Fruit fly (Drosophila melanogaster): ENCODE results near the gene Jwa.

The Jwa gene

dm6 chr2L:18705617-18706046, at the start of gene Jwa:
Gene Jwa (minus strand): TSS chr2L:18705703.
- TF ChIP-seq CG2199 (GFP tag; IDR thresholded peaks at IDR 0.05): no peak
- no peak for TF ChIP-seq wek (GFP tag; optimal IDR thresholded peaks at IDR 0.05)
- peak; percentile 97 for TF ChIP-seq bbx (GFP tag; IDR thresholded peaks at IDR 0.05; ENCODE audit: partially characterized antibody)
- TF ChIP-seq CG3407 (GFP tag; optimal IDR thresholded peaks at IDR 0.05): peak; percentile 89
- TF ChIP-seq Lpt (GFP tag; optimal IDR thresholded peaks at IDR 0.05): no peak
- TF ChIP-seq CG2712 (tag; optimal IDR thresholded peaks at IDR 0.05): peak; percentile 88
- TF ChIP-seq bcd (GFP tag; optimal IDR thresholded peaks at IDR 0.05): peak; percentile 78
- peak; percentile 88 for TF ChIP-seq CG10979 (tag; optimal IDR thresholded peaks at IDR 0.05)
- peak; percentile 84 for TF ChIP-seq dmrt99B (tag; optimal IDR thresholded peaks at IDR 0.05)
- peak; percentile 88 for TF ChIP-seq dysf (GFP tag; IDR thresholded peaks at IDR 0.05)
- peak; percentile 81 for TF ChIP-seq CG15269 (tag; optimal IDR thresholded peaks at IDR 0.05)
- TF ChIP-seq phol (tag; optimal IDR thresholded peaks at IDR 0.05): peak; percentile 87
- peak; percentile 98 for TF ChIP-seq Bgb (GFP tag; IDR thresholded peaks at IDR 0.05; ENCODE audit: partially characterized antibody)
- TF ChIP-seq Hmx (GFP tag; optimal IDR thresholded peaks at IDR 0.05): peak; percentile 81
- peak; percentile 41; the same call in 1 of the 2 replicates for TF ChIP-seq GATAe (GFP tag; conservative IDR thresholded peaks at IDR 0.05)
- TF ChIP-seq tap (tag; optimal IDR thresholded peaks at IDR 0.05): peak; percentile 39
- TF ChIP-seq fd3F (GFP tag; optimal IDR thresholded peaks at IDR 0.05): peak; percentile 77
- TF ChIP-seq schlank (tag; optimal IDR thresholded peaks at IDR 0.05): peak; percentile 72
- peak; percentile 81 for TF ChIP-seq CG2116 (GFP tag; optimal IDR thresholded peaks at IDR 0.05)
- TF ChIP-seq Dip2 (GFP tag; IDR thresholded peaks at IDR 0.05): 0 out of 2 replicates have a peak, but pooled peaks have one; percentile 16
- peak; percentile 88 for TF ChIP-seq gro (GFP tag; optimal IDR thresholded peaks at IDR 0.05)
- TF ChIP-seq eyg (GFP tag; optimal IDR thresholded peaks at IDR 0.05): peak; percentile 73
- TF ChIP-seq chn (GFP tag; optimal IDR thresholded peaks at IDR 0.05): peak; percentile 95
- peak; percentile 63 for TF ChIP-seq aop (GFP tag; IDR thresholded peaks at IDR 0.05)
- peak; percentile 43 for TF ChIP-seq CG5180 (GFP tag; optimal IDR thresholded peaks at IDR 0.05)
- peak; percentile 87 for TF ChIP-seq CG13624 (GFP tag; optimal IDR thresholded peaks at IDR 0.05)
- TF ChIP-seq zfh1 (GFP tag; IDR thresholded peaks at IDR 0.05): peak; percentile 92
- TF ChIP-seq CG4328 (GFP tag; optimal IDR thresholded peaks at IDR 0.05): peak; percentile 66
- TF ChIP-seq sd (tag; optimal IDR thresholded peaks at IDR 0.05): peak; percentile 85
- TF ChIP-seq D (optimal IDR thresholded peaks at IDR 0.05): no peak
- peak; percentile 80 for TF ChIP-seq D (GFP tag; optimal IDR thresholded peaks at IDR 0.05)
- TF ChIP-seq ssp (GFP tag; IDR thresholded peaks at IDR 0.05): peak; percentile 83
- TF ChIP-seq CG10543 (GFP tag; optimal IDR thresholded peaks at IDR 0.05): peak; percentile 94
- peak; percentile 94 for TF ChIP-seq chinmo (GFP tag; IDR thresholded peaks at IDR 0.05; ENCODE audit: partially characterized antibody)
- peak; percentile 61 for TF ChIP-seq CG7987 (GFP tag; optimal IDR thresholded peaks at IDR 0.05)
- TF ChIP-seq Fer1 (GFP tag; optimal IDR thresholded peaks at IDR 0.05): peak; percentile 79
- TF ChIP-seq CG18476 (GFP tag; optimal IDR thresholded peaks at IDR 0.05): peak; percentile 79
- TF ChIP-seq Atf3 (GFP tag; optimal IDR thresholded peaks at IDR 0.05): peak; percentile 92
- TF ChIP-seq p53 (GFP tag; optimal IDR thresholded peaks at IDR 0.05): peak; percentile 40
- TF ChIP-seq CG11085 (GFP tag; IDR thresholded peaks at IDR 0.05): peak; percentile 90
- peak; percentile 96 for TF ChIP-seq NC2β (GFP tag; optimal IDR thresholded peaks at IDR 0.05)
- peak; percentile 85 for TF ChIP-seq ato (GFP tag; IDR thresholded peaks at IDR 0.05; ENCODE audit: partially characterized antibody)
- peak; percentile 93 for TF ChIP-seq Xbp1 (GFP tag; optimal IDR thresholded peaks at IDR 0.05)
- peak; percentile 81 to 96 for TF ChIP-seq Pdp1 (GFP tag; optimal IDR thresholded peaks at IDR 0.05)
- peak; percentile 86 for TF ChIP-seq CG13123 (GFP tag; optimal IDR thresholded peaks at IDR 0.05)
- peak; percentile 93 for TF ChIP-seq cato (GFP tag; optimal IDR thresholded peaks at IDR 0.05; ENCODE audit: borderline replicate concordance)
- TF ChIP-seq salm (tag; optimal IDR thresholded peaks at IDR 0.05): peak; percentile 88
- TF ChIP-seq sens (GFP tag): peak; percentile 97
- TF ChIP-seq crc (GFP tag; optimal IDR thresholded peaks at IDR 0.05): peak; percentile 79
- TF ChIP-seq hbn (GFP tag; IDR thresholded peaks at IDR 0.05; ENCODE audit: partially characterized antibody): peak; percentile 100
- no peak for TF ChIP-seq br (optimal IDR thresholded peaks at IDR 0.05)

All from whole organism, embryonic.